Fruit fly (Drosophila melanogaster) whole organism, embryonic: ENCODE data around the gene Kua.

Experiments
- Adf1 ChIP-seq: fragments of 200-800 bp; sonication (Bioruptor generic); IDR thresholded peaks from 2 replicates; pipeline ENCODE4 v1.3.6; 2022; ENCODE audit warnings: missing biosample characterization, missing genetic modification characterization
- C15 ChIP-seq: fragments of 200-800 bp; sonication (Bioruptor generic); IDR thresholded peaks from 3 replicates; pipeline ENCODE4 v1.3.6; 2022; ENCODE audit warnings: missing biosample characterization, missing genetic modification characterization
- CG11247 ChIP-seq: fragments of 200-800 bp; sonication (Bioruptor generic); IDR thresholded peaks from 2 replicates; pipeline ENCODE4 v1.3.6; 2022; ENCODE audit warnings: missing biosample characterization, missing genetic modification characterization
- CG11560 ChIP-seq: fragments of 200-800 bp; sonication (Bioruptor generic); IDR thresholded peaks from 3 replicates; pipeline ENCODE4 v1.3.6; 2022; ENCODE audit warnings: missing biosample characterization, missing genetic modification characterization
- CG12236 ChIP-seq: fragments of 200-800 bp; sonication (Bioruptor generic); optimal IDR thresholded peaks from 2 replicates; lab custom pipeline; 2016; ENCODE audit warnings: missing biosample characterization, missing genetic modification characterization
- CG13296 ChIP-seq: fragments of 200-800 bp; sonication (Bioruptor generic); optimal IDR thresholded peaks from 3 replicates; lab custom pipeline; 2018; ENCODE audit warnings: missing biosample characterization, mild to moderate bottlenecking, missing genetic modification characterization
- CG15011 ChIP-seq: fragments of 200-800 bp; sonication (Bioruptor generic); optimal IDR thresholded peaks from 3 replicates; lab custom pipeline; 2018; ENCODE audit warnings: missing biosample characterization, mild to moderate bottlenecking, missing genetic modification characterization
- CG17186 ChIP-seq: fragments of 200-800 bp; sonication (Bioruptor generic); optimal IDR thresholded peaks from 3 replicates; lab custom pipeline; 2017; ENCODE audit warnings: missing biosample characterization, missing genetic modification reagents, missing genetic modification characterization
- CG17568 ChIP-seq: fragments of 200-800 bp; sonication (Bioruptor generic); optimal IDR thresholded peaks from 2 replicates; lab custom pipeline; 2018; ENCODE audit warnings: missing biosample characterization, mild to moderate bottlenecking, missing genetic modification characterization, moderate library complexity
- CG18476 ChIP-seq: fragments of 200-800 bp; sonication (Bioruptor generic); optimal IDR thresholded peaks from 2 replicates; lab custom pipeline; 2016; ENCODE audit warnings: missing biosample characterization, mild to moderate bottlenecking, missing genetic modification characterization
- CG30431 ChIP-seq: fragments of 200-800 bp; sonication (Bioruptor generic); optimal IDR thresholded peaks from 2 replicates; lab custom pipeline; 2017; ENCODE audit warnings: missing biosample characterization, missing genetic modification characterization
- CG3163 ChIP-seq: fragments of 200-800 bp; sonication (Bioruptor generic); optimal IDR thresholded peaks from 3 replicates; lab custom pipeline; 2016; ENCODE audit warnings: missing biosample characterization, missing genetic modification characterization
- CG32772 ChIP-seq: fragments of 200-800 bp; sonication (Bioruptor generic); IDR thresholded peaks from 2 replicates; pipeline ENCODE4 v1.3.6; 2022; ENCODE audit warnings: missing biosample characterization, missing genetic modification characterization
- CG5180 ChIP-seq: fragments of 200-800 bp; sonication (Bioruptor generic); optimal IDR thresholded peaks from 3 replicates; lab custom pipeline; 2017; ENCODE audit warnings: missing biosample characterization, missing genetic modification characterization, mild to moderate bottlenecking, moderate library complexity, missing genetic modification reagents
- CG6175 ChIP-seq: fragments of 200-800 bp; sonication (Bioruptor generic); IDR thresholded peaks from 3 replicates; pipeline ENCODE4 v1.3.6; 2022; ENCODE audit warnings: missing biosample characterization, missing genetic modification characterization
- Dad ChIP-seq: fragments of 200-800 bp; sonication (Bioruptor generic); optimal IDR thresholded peaks from 3 replicates; lab custom pipeline; 2016; ENCODE audit warnings: missing biosample characterization, missing genetic modification characterization
- Doc3 ChIP-seq: fragments of 200-800 bp; sonication (Bioruptor generic); IDR thresholded peaks from 3 replicates; pipeline ENCODE4 v1.3.6; 2022; ENCODE audit warnings: missing biosample characterization, missing genetic modification characterization; ENCODE audit not compliant: partially characterized antibody
- Ets97D ChIP-seq: fragments of 200-800 bp; sonication (Bioruptor generic); optimal IDR thresholded peaks from 3 replicates; lab custom pipeline; 2016; ENCODE audit warnings: missing biosample characterization, missing genetic modification characterization
- Fer1 ChIP-seq: fragments of 200-800 bp; sonication (Bioruptor generic); optimal IDR thresholded peaks from 2 replicates; lab custom pipeline; 2017; ENCODE audit warnings: missing biosample characterization, mild to moderate bottlenecking, missing genetic modification characterization
- Hey ChIP-seq: fragments of 200-800 bp; sonication (Bioruptor generic); optimal IDR thresholded peaks from 3 replicates; lab custom pipeline; 2018; ENCODE audit warnings: missing biosample characterization, mild to moderate bottlenecking, missing genetic modification characterization
- Rx ChIP-seq: fragments of 200-800 bp; sonication (Bioruptor generic); IDR thresholded peaks from 2 replicates; pipeline ENCODE4 v1.3.6; 2022; ENCODE audit warnings: missing biosample characterization, missing genetic modification characterization
- Sry-β ChIP-seq: fragments of 200-800 bp; sonication (Bioruptor generic); optimal IDR thresholded peaks from 2 replicates; lab custom pipeline; 2018; ENCODE audit warnings: missing biosample characterization, mild to moderate bottlenecking, missing genetic modification characterization, moderate library complexity
- Sry-δ ChIP-seq: fragments of 200-800 bp; sonication (Bioruptor generic); optimal IDR thresholded peaks from 2 replicates; lab custom pipeline; 2016; ENCODE audit warnings: missing biosample characterization, missing genetic modification characterization
- Vsx1 ChIP-seq: fragments of 200-800 bp; sonication (Bioruptor generic); optimal IDR thresholded peaks from 2 replicates; lab custom pipeline; 2017; ENCODE audit warnings: missing biosample characterization, mild to moderate bottlenecking, missing genetic modification characterization, missing genetic modification reagents
- ac ChIP-seq: fragments of 200-800 bp; sonication (Bioruptor generic); optimal IDR thresholded peaks from 3 replicates; lab custom pipeline; 2017; ENCODE audit warnings: missing biosample characterization, mild to moderate bottlenecking, missing genetic modification characterization
- bbx ChIP-seq: fragments of 200-800 bp; sonication (Bioruptor generic); IDR thresholded peaks from 2 replicates; pipeline ENCODE4 v1.3.6; 2022; ENCODE audit warnings: missing biosample characterization, missing genetic modification characterization; ENCODE audit not compliant: partially characterized antibody
- chif ChIP-seq, 2 experiments: fragments of 200-800 bp; sonication (Bioruptor generic); optimal IDR thresholded peaks; 3 replicates each; lab custom pipeline; 2016; ENCODE audit warnings: missing biosample characterization in 2 of 2, missing genetic modification characterization in 2 of 2
- chm ChIP-seq: fragments of 200-800 bp; sonication (Bioruptor generic); IDR thresholded peaks from 2 replicates; pipeline ENCODE4 v1.3.6; 2022; ENCODE audit warnings: missing biosample characterization, missing genetic modification characterization
- chn ChIP-seq: fragments of 200-800 bp; sonication (Bioruptor generic); optimal IDR thresholded peaks from 2 replicates; lab custom pipeline; 2016; ENCODE audit warnings: missing biosample characterization, missing genetic modification characterization
- ci ChIP-seq: fragments of 200-800 bp; sonication (Bioruptor generic); IDR thresholded peaks from 3 replicates; pipeline ENCODE4 v1.3.6; 2022; ENCODE audit warnings: missing biosample characterization, missing genetic modification characterization
- dimm ChIP-seq: fragments of 200-800 bp; sonication (Bioruptor generic); IDR thresholded peaks from 2 replicates; pipeline ENCODE4 v1.3.6; 2022; ENCODE audit warnings: missing biosample characterization, missing genetic modification characterization
- dmrt11E ChIP-seq: fragments of 200-800 bp; sonication (Bioruptor generic); optimal IDR thresholded peaks from 3 replicates; lab custom pipeline; 2018; ENCODE audit warnings: missing biosample characterization, mild to moderate bottlenecking, missing genetic modification characterization, moderate library complexity
- emc ChIP-seq: fragments of 200-800 bp; sonication (Bioruptor generic); optimal IDR thresholded peaks from 2 replicates; lab custom pipeline; 2016; ENCODE audit warnings: missing biosample characterization, missing genetic modification characterization
- fu2 ChIP-seq: fragments of 200-800 bp; sonication (Bioruptor generic); optimal IDR thresholded peaks from 2 replicates; lab custom pipeline; 2016; ENCODE audit warnings: missing biosample characterization, missing genetic modification characterization
- gcm2 ChIP-seq: fragments of 200-800 bp; sonication (Bioruptor generic); optimal IDR thresholded peaks from 2 replicates; lab custom pipeline; 2016; ENCODE audit warnings: missing biosample characterization, missing genetic modification characterization
- hb ChIP-seq: fragments of 200-800 bp; sonication (Bioruptor generic); IDR thresholded peaks from 3 replicates; pipeline ENCODE4 v1.3.6; 2022; ENCODE audit warnings: missing biosample characterization, missing genetic modification characterization; ENCODE audit not compliant: partially characterized antibody
- hbn ChIP-seq: fragments of 200-800 bp; sonication (Bioruptor generic); IDR thresholded peaks from 2 replicates; pipeline ENCODE4 v1.3.6; 2022; ENCODE audit warnings: missing biosample characterization, missing genetic modification characterization; ENCODE audit not compliant: partially characterized antibody
- jumu ChIP-seq: fragments of 200-800 bp; sonication (Bioruptor generic); optimal IDR thresholded peaks from 3 replicates; lab custom pipeline; 2016; ENCODE audit warnings: missing biosample characterization, missing genetic modification characterization
- kni ChIP-seq: fragments of 200-800 bp; sonication (Bioruptor generic); optimal IDR thresholded peaks from 3 replicates; lab custom pipeline; 2017; ENCODE audit warnings: mild to moderate bottlenecking, missing biosample characterization, missing genetic modification reagents, missing genetic modification characterization
- pan ChIP-seq, 4 experiments: fragments of >200 bp in 3 of 4; fragments of 200-800 bp in 1 of 4; sonication (Bioruptor generic) in 1 of 4; optimal IDR thresholded peaks in 3 of 4; IDR thresholded peaks in 1 of 4; 2 replicates each; pipeline versions ENCODE4 v1.3.6 to Lab custom; 2017 to 2022; ENCODE audit warnings: missing biosample characterization in 2 of 4, missing genetic modification characterization in 2 of 4, mixed read lengths in 1 of 4
- pros ChIP-seq: fragments of 200-800 bp; sonication (Bioruptor generic); optimal IDR thresholded peaks from 3 replicates; lab custom pipeline; 2019; ENCODE audit warnings: missing biosample characterization, mild to moderate bottlenecking, missing genetic modification characterization, moderate library complexity
- rib ChIP-seq: fragments of 200-800 bp; sonication (Bioruptor generic); IDR thresholded peaks from 2 replicates; pipeline ENCODE4 v1.3.6; 2022; ENCODE audit warnings: missing biosample characterization, missing genetic modification characterization
- sc ChIP-seq, 3 experiments: fragments of >200 bp in 2 of 3; fragments of 200-800 bp in 1 of 3; sonication (Bioruptor generic) in 1 of 3; optimal IDR thresholded peaks; 2 replicates in 2 of 3; 3 replicates in 1 of 3; lab custom pipeline; 2017; ENCODE audit warnings: mild to moderate bottlenecking in 1 of 3, missing biosample characterization in 1 of 3, missing genetic modification characterization in 1 of 3, missing genetic modification reagents in 1 of 3
- sd ChIP-seq: fragments of 200-800 bp; sonication (Bioruptor generic); optimal IDR thresholded peaks from 3 replicates; lab custom pipeline; 2018; ENCODE audit warnings: missing biosample characterization, mild to moderate bottlenecking, missing genetic modification characterization, moderate library complexity
- sens-2 ChIP-seq: fragments of 200-800 bp; sonication (Bioruptor generic); IDR thresholded peaks from 2 replicates; pipeline ENCODE4 v1.3.6; 2022; ENCODE audit warnings: missing biosample characterization, missing genetic modification characterization
- slou ChIP-seq: fragments of 200-800 bp; sonication (Bioruptor generic); optimal IDR thresholded peaks from 3 replicates; lab custom pipeline; 2016; ENCODE audit warnings: missing biosample characterization, missing genetic modification characterization
- tio ChIP-seq: fragments of 200-800 bp; sonication (Bioruptor generic); optimal IDR thresholded peaks from 2 replicates; lab custom pipeline; 2017; ENCODE audit warnings: missing biosample characterization, missing genetic modification characterization, inconsistent platforms

Kua gene

DNA sequence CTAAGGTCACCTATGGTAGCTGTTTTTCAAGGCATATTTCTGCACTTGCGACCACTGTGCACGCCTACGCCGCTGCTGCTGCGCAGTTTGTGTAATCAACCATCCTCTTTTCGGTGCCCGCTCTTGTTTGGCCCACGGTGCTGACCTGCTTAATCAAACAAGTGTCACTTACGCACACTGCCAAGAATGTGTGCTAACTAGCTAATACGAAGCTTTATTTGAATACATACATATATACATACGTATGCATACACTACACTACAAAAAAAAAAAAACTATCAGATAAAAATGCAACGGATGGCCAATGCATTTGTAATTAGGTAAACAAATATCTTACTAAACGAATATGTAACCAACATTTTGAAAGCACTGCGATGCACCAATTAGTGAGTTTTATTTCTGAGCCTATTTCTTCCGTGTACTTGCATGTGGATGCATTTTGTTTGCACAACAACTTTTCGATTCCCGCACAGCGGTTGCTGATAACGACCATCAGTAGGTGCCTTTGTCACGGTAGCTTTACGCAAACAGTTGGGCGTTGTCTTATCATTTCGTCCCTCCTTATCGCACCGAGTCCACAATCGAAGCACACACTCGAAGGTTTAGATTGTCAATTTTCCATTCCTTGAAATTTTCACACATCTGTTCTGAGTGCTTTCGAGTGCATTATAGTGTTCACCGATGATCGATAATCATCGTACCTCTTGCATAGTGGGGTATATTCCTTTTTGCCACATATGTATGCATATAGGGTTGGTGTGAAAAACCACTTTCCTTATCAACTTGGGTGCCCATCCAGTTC lies 10.9 kb upstream of the Kua start:
- TF ChIP-seq sens-2 (GFP tag; lab: Robert Waterston, UW) (peak; percentile 82), sd (tag; lab: Kevin White, UChicago) (peak; percentile 97), CG17186 (GFP tag; lab: Kevin White, UChicago) (peak; percentile 40), sc (optimal IDR thresholded peaks at IDR 0.05; lab: Kevin White, UChicago) (no peak), sc (GFP tag; optimal IDR thresholded peaks at IDR 0.05; lab: Kevin White, UChicago) (peak; percentile 81), ci (peak; percentile 96), hb (GFP tag; lab: Robert Waterston, UW) (0 out of 3 replicates have a peak, but pooled peaks have one; percentile 57), dmrt11E (tag; lab: Kevin White, UChicago) (peak; percentile 80), chm (GFP tag; lab: Robert Waterston, UW) (peak; percentile 83; the same call in 1 of the 2 replicates), CG18476 (GFP tag; lab: Kevin White, UChicago) (peak; percentile 77), CG12236 (GFP tag; lab: Kevin White, UChicago) (peak; percentile 88), Rx (GFP tag; lab: Robert Waterston, UW) (peak; percentile 89), pros (peak; percentile 79), Doc3 (GFP tag; lab: Robert Waterston, UW) (no peak), chn (GFP tag; lab: Kevin White, UChicago) (peak; percentile 71), slou (GFP tag; lab: Kevin White, UChicago) (no peak), fu2 (peak; percentile 63), kni (GFP tag; lab: Kevin White, UChicago) (peak; percentile 88), CG30431 (GFP tag; lab: Kevin White, UChicago) (peak; percentile 16), CG11247 (GFP tag; lab: Robert Waterston, UW) (peak; percentile 63; the same call in 1 of the 2 replicates), pan (optimal IDR thresholded peaks at IDR 0.05; lab: Kevin White, UChicago) (no peak), pan (GFP tag; optimal IDR thresholded peaks at IDR 0.05 in 1 of 2, IDR thresholded peaks at IDR 0.05 in 1 of 2) (peak in 1 of 2 experiments; percentile 92), CG6175 (GFP tag; lab: Robert Waterston, UW) (peak; percentile 21; the same call in 2 of the 3 replicates), rib (GFP tag; lab: Robert Waterston, UW) (peak; percentile 71), Sry-δ (GFP tag; lab: Kevin White, UChicago) (peak; percentile 42), CG32772 (GFP tag; lab: Robert Waterston, UW) (peak; percentile 85), CG13296 (GFP tag; lab: Kevin White, UChicago) (peak; percentile 85), CG3163 (GFP tag; lab: Kevin White, UChicago) (peak; percentile 54), gcm2 (GFP tag; lab: Kevin White, UChicago) (peak; percentile 84), dimm (GFP tag; lab: Robert Waterston, UW) (peak; percentile 87), CG15011 (GFP tag; lab: Kevin White, UChicago) (peak; percentile 67), emc (GFP tag; lab: Kevin White, UChicago) (peak; percentile 32), jumu (GFP tag; lab: Kevin White, UChicago) (peak; percentile 76), CG5180 (GFP tag; lab: Kevin White, UChicago) (peak; percentile 76), Hey (peak; percentile 27), Sry-β (GFP tag; lab: Kevin White, UChicago) (peak; percentile 0), Ets97D (GFP tag; lab: Kevin White, UChicago) (peak; percentile 23), bbx (0 out of 2 replicates have a peak, but pooled peaks have one; percentile 53), ac (GFP tag; lab: Kevin White, UChicago) (peak; percentile 33), C15 (GFP tag; lab: Robert Waterston, UW) (peak; percentile 74), hbn (GFP tag; lab: Robert Waterston, UW) (no peak), Fer1 (GFP tag; lab: Kevin White, UChicago) (peak; percentile 89), Vsx1 (peak; percentile 91), Dad (GFP tag; lab: Kevin White, UChicago) (peak; percentile 59), chif (GFP tag; optimal IDR thresholded peaks at IDR 0.05; lab: Kevin White, UChicago) (peak; percentile 79 to 86), tio (GFP tag; lab: Kevin White, UChicago) (peak; percentile 72), Adf1 (GFP tag; lab: Robert Waterston, UW) (peak; percentile 90), CG11560 (tag; lab: Robert Waterston, UW) (0 out of 3 replicates have a peak, but pooled peaks have one; percentile 45), CG17568 (GFP tag; lab: Kevin White, UChicago) (peak; percentile 81)
